Worm (Caenorhabditis elegans): ENCODE measurements around the gene idpp-1.

idpp-1 gene

ce11 chrIII:744459-744858, 4.0 kb downstream of the idpp-1 start:
- no peak for TF ChIP-seq tra-4 (tag; optimal IDR thresholded peaks at IDR 0.05)
- TF ChIP-seq ceh-36 (tag; optimal IDR thresholded peaks at IDR 0.05) = no peak
- no peak for TF ChIP-seq ceh-13 (GFP tag; optimal IDR thresholded peaks at IDR 0.05)
- no peak for TF ChIP-seq ama-1 (optimal IDR thresholded peaks at IDR 0.05)
- TF ChIP-seq hmg-4 (GFP tag; optimal IDR thresholded peaks at IDR 0.05) = no peak
- no peak for TF ChIP-seq sea-1 (GFP tag; conservative IDR thresholded peaks at IDR 0.05)
- TF ChIP-seq tbx-11 (GFP tag; IDR thresholded peaks at IDR 0.05) = no peak
- no peak for TF ChIP-seq F13C5.2 (tag; optimal IDR thresholded peaks at IDR 0.05)
- TF ChIP-seq hnd-1 (tag; optimal IDR thresholded peaks at IDR 0.05) = no peak
- TF ChIP-seq scrt-1 (GFP tag; IDR thresholded peaks at IDR 0.05) = no peak
- no peak for TF ChIP-seq B0310.2 (tag; optimal IDR thresholded peaks at IDR 0.05)
- no peak for TF ChIP-seq pes-1 (GFP tag; IDR thresholded peaks at IDR 0.05)
- no peak for TF ChIP-seq flt-1 (GFP tag; IDR thresholded peaks at IDR 0.05)
- no peak for TF ChIP-seq aly-1 (tag; optimal IDR thresholded peaks at IDR 0.05)
- no peak for TF ChIP-seq hmbx-1 (tag; optimal IDR thresholded peaks at IDR 0.05)
- TF ChIP-seq tbx-37 (GFP tag; conservative IDR thresholded peaks at IDR 0.05) = no peak
- no peak for TF ChIP-seq ets-7 (tag; optimal IDR thresholded peaks at IDR 0.05)

DNA sequence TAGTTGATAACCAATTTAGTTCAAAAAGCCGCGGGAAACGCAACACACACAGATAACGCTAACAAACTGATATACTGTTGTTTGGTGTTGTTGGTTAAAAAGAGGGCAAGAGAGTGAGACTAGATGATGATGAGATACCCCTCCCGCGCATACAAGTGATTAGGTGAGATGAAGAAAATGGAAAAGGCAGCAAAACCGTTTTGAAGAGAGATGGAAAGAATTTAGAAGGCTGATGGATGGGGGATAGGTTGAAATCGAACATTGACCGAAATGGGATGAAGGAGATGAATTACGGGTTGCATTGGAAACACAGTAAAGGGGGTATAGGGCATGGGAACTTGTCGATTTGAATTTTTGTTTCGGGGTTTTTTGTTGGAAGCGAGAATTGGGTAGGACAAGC, 8.3 kb downstream of the idpp-1 start:
- TF ChIP-seq tbx-11 (GFP tag; IDR thresholded peaks at IDR 0.05) (no peak), F13C5.2 (tag; optimal IDR thresholded peaks at IDR 0.05) (no peak), ama-1 (optimal IDR thresholded peaks at IDR 0.05) (no peak), hmbx-1 (tag; optimal IDR thresholded peaks at IDR 0.05) (no peak), ets-7 (tag; optimal IDR thresholded peaks at IDR 0.05) (no peak), pes-1 (GFP tag; IDR thresholded peaks at IDR 0.05) (no peak), scrt-1 (GFP tag; IDR thresholded peaks at IDR 0.05) (no peak)

- no peak for TF ChIP-seq pes-1 (GFP tag; IDR thresholded peaks at IDR 0.05)
- no peak for TF ChIP-seq ets-7 (tag; optimal IDR thresholded peaks at IDR 0.05)
- TF ChIP-seq B0310.2 (tag; optimal IDR thresholded peaks at IDR 0.05) = no peak
- no peak for TF ChIP-seq hnd-1 (tag; optimal IDR thresholded peaks at IDR 0.05)
- no peak for TF ChIP-seq F13C5.2 (tag; optimal IDR thresholded peaks at IDR 0.05)
- TF ChIP-seq tra-4 (tag; optimal IDR thresholded peaks at IDR 0.05) = no peak
- TF ChIP-seq scrt-1 (GFP tag; IDR thresholded peaks at IDR 0.05) = no peak
- TF ChIP-seq sea-1 (GFP tag; conservative IDR thresholded peaks at IDR 0.05) = no peak
- TF ChIP-seq hmbx-1 (tag; optimal IDR thresholded peaks at IDR 0.05) = no peak
- no peak for TF ChIP-seq flt-1 (GFP tag; IDR thresholded peaks at IDR 0.05)
- TF ChIP-seq ceh-36 (tag; optimal IDR thresholded peaks at IDR 0.05) = no peak
- TF ChIP-seq aly-1 (tag; optimal IDR thresholded peaks at IDR 0.05) = no peak
Measured at ce11 chrIII:750028-750427, 9.5 kb downstream of the idpp-1 start.

DNA sequence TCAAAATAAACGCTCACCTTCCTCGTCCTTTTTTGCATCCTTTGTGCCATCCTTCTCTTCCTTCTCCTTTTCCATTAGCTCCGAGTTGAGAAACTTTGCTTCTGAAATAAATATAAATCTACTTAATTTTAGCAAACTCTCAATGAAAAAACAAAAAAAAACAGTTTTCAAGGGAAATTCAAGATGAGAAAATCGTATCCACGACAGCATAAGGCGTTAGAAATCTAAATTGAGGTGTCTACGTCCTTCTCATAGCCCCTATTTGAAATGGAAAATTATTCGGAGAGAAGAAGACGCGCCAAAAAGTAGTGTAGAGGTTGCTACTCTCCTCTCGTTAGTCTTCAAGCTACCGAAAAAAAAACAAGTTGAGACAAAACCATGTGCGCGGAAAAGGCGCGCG, 11.8 kb downstream of the idpp-1 start, which contains the start of gene pat-12:
Gene pat-12 (minus strand): TSS at position 101 of the 400 bp plus-strand sequence.
- TF ChIP-seq tra-4 (tag; optimal IDR thresholded peaks at IDR 0.05) (no peak), pes-1 (GFP tag; IDR thresholded peaks at IDR 0.05) (no peak), F13C5.2 (tag; optimal IDR thresholded peaks at IDR 0.05) (no peak), ceh-13 (GFP tag; optimal IDR thresholded peaks at IDR 0.05) (no peak), hmg-4 (GFP tag; optimal IDR thresholded peaks at IDR 0.05) (no peak), hnd-1 (tag; optimal IDR thresholded peaks at IDR 0.05) (no peak), flt-1 (GFP tag; IDR thresholded peaks at IDR 0.05) (no peak), B0310.2 (tag; optimal IDR thresholded peaks at IDR 0.05) (no peak), scrt-1 (GFP tag; IDR thresholded peaks at IDR 0.05) (no peak), sea-1 (GFP tag; conservative IDR thresholded peaks at IDR 0.05) (no peak), tbx-37 (GFP tag; conservative IDR thresholded peaks at IDR 0.05) (no peak), ama-1 (optimal IDR thresholded peaks at IDR 0.05) (no peak), aly-1 (tag; optimal IDR thresholded peaks at IDR 0.05) (no peak), ets-7 (tag; optimal IDR thresholded peaks at IDR 0.05) (no peak), tbx-11 (GFP tag; IDR thresholded peaks at IDR 0.05) (no peak), hmbx-1 (tag; optimal IDR thresholded peaks at IDR 0.05) (no peak), ceh-36 (tag; optimal IDR thresholded peaks at IDR 0.05) (no peak)

DNA sequence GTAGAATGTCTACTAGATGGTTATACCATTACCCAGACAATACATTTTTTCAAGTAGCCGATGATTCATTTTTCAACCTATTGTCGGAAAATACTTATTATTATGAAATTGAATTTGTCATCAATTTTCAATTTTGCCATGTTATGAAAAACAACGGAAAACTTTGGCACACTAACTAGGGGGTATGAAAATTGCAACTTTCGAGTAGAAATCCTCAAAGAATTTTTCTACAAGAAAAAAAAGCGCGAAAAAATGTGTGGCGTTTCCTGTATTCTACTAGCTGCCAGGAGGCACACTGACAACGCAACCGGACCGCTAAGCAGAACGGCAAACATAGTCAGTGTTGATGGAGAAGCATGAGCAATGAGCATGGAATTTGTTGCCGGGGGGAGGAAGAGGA, 13.9 kb downstream of the idpp-1 start:
- TF ChIP-seq tra-4 (tag; optimal IDR thresholded peaks at IDR 0.05) = no peak
- TF ChIP-seq hnd-1 (tag; optimal IDR thresholded peaks at IDR 0.05) = no peak
- TF ChIP-seq ceh-36 (tag; optimal IDR thresholded peaks at IDR 0.05) = no peak
- TF ChIP-seq ama-1 (optimal IDR thresholded peaks at IDR 0.05) = no peak
- TF ChIP-seq F13C5.2 (tag; optimal IDR thresholded peaks at IDR 0.05) = no peak
- TF ChIP-seq ceh-13 (GFP tag; optimal IDR thresholded peaks at IDR 0.05) = no peak
- no peak for TF ChIP-seq ets-7 (tag; optimal IDR thresholded peaks at IDR 0.05)
- TF ChIP-seq hmg-4 (GFP tag; optimal IDR thresholded peaks at IDR 0.05) = no peak
- TF ChIP-seq pes-1 (GFP tag; IDR thresholded peaks at IDR 0.05) = no peak
- TF ChIP-seq flt-1 (GFP tag; IDR thresholded peaks at IDR 0.05) = no peak
- TF ChIP-seq sea-1 (GFP tag; conservative IDR thresholded peaks at IDR 0.05) = no peak
- no peak for TF ChIP-seq scrt-1 (GFP tag; IDR thresholded peaks at IDR 0.05)
- TF ChIP-seq tbx-37 (GFP tag; conservative IDR thresholded peaks at IDR 0.05) = no peak
- TF ChIP-seq tbx-11 (GFP tag; IDR thresholded peaks at IDR 0.05) = no peak
- no peak for TF ChIP-seq hmbx-1 (tag; optimal IDR thresholded peaks at IDR 0.05)
- no peak for TF ChIP-seq aly-1 (tag; optimal IDR thresholded peaks at IDR 0.05)
- TF ChIP-seq B0310.2 (tag; optimal IDR thresholded peaks at IDR 0.05) = no peak

- TF ChIP-seq F13C5.2 (tag; optimal IDR thresholded peaks at IDR 0.05) (no peak), hmbx-1 (tag; optimal IDR thresholded peaks at IDR 0.05) (no peak), ets-7 (tag; optimal IDR thresholded peaks at IDR 0.05) (no peak), flt-1 (GFP tag; IDR thresholded peaks at IDR 0.05) (no peak), ama-1 (optimal IDR thresholded peaks at IDR 0.05) (no peak), tbx-37 (GFP tag; conservative IDR thresholded peaks at IDR 0.05) (no peak), hnd-1 (tag; optimal IDR thresholded peaks at IDR 0.05) (no peak), tra-4 (tag; optimal IDR thresholded peaks at IDR 0.05) (no peak)
Measured at ce11 chrIII:757981-758380, 17.5 kb downstream of the idpp-1 start, which contains the start of gene T17H7.7. TSS of gene T17H7.7 (minus strand) at chrIII:758081.

DNA sequence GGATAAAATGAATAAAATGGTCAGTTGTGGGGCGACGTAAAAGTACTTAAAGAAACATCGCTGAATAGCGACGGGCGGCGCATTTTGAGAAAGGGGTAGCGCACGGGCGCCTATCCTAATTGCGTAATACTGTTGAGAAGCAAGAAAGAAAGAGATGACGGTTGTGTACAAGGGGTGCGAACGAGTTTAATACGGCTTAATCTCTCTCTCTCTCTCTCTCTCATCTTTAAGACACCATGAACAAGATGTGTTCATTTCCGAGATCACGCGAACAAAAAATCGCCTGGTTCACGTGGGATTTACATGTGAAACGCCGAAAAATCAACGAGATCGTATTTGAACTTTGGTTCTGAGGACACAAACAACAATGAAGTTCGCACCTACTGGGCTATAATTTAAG, 19.2 kb downstream of the idpp-1 start:
- no peak for TF ChIP-seq hnd-1 (tag; optimal IDR thresholded peaks at IDR 0.05)
- no peak for TF ChIP-seq ceh-13 (GFP tag; optimal IDR thresholded peaks at IDR 0.05)
- TF ChIP-seq B0310.2 (tag; optimal IDR thresholded peaks at IDR 0.05) = no peak
- TF ChIP-seq sea-1 (GFP tag; conservative IDR thresholded peaks at IDR 0.05) = no peak
- no peak for TF ChIP-seq tbx-37 (GFP tag; conservative IDR thresholded peaks at IDR 0.05)
- no peak for TF ChIP-seq flt-1 (GFP tag; IDR thresholded peaks at IDR 0.05)
- no peak for TF ChIP-seq ama-1 (optimal IDR thresholded peaks at IDR 0.05)
- no peak for TF ChIP-seq aly-1 (tag; optimal IDR thresholded peaks at IDR 0.05)
- no peak for TF ChIP-seq ets-7 (tag; optimal IDR thresholded peaks at IDR 0.05)
- no peak for TF ChIP-seq hmbx-1 (tag; optimal IDR thresholded peaks at IDR 0.05)
- TF ChIP-seq ceh-36 (tag; optimal IDR thresholded peaks at IDR 0.05) = no peak
- TF ChIP-seq tbx-11 (GFP tag; IDR thresholded peaks at IDR 0.05) = no peak
- no peak for TF ChIP-seq pes-1 (GFP tag; IDR thresholded peaks at IDR 0.05)
- no peak for TF ChIP-seq tra-4 (tag; optimal IDR thresholded peaks at IDR 0.05)
- TF ChIP-seq F13C5.2 (tag; optimal IDR thresholded peaks at IDR 0.05) = no peak
- no peak for TF ChIP-seq scrt-1 (GFP tag; IDR thresholded peaks at IDR 0.05)
- TF ChIP-seq hmg-4 (GFP tag; optimal IDR thresholded peaks at IDR 0.05) = no peak
